Worm (Caenorhabditis elegans) whole organism, L3 larva: ENCODE results near the gene cri-2.

ENCODE experiments used
- R02D3.7 ChIP-seq: fragments of 150-350 bp; optimal IDR thresholded peaks from 2 replicates; lab custom pipeline; 2014; ENCODE audit warnings: missing biosample characterization, missing genetic modification characterization
- aly-2 ChIP-seq: fragments of 150-350 bp; optimal IDR thresholded peaks from 2 replicates; lab custom pipeline; 2014; ENCODE audit warnings: missing biosample characterization, missing genetic modification characterization
- ama-1 ChIP-seq: fragments of 150-350 bp; optimal IDR thresholded peaks from 2 replicates; lab custom pipeline; 2018
- ceh-16 ChIP-seq: sonication (generic microtip); optimal IDR thresholded peaks from 2 replicates; lab custom pipeline; 2017; ENCODE audit warnings: missing biosample characterization, missing genetic modification characterization
- ceh-28 ChIP-seq: fragments of 150-350 bp; optimal IDR thresholded peaks from 2 replicates; lab custom pipeline; 2014; ENCODE audit warnings: missing biosample characterization, missing genetic modification reagents, missing genetic modification characterization
- ceh-82 ChIP-seq: fragments of 150-350 bp; optimal IDR thresholded peaks from 2 replicates; lab custom pipeline; 2014; ENCODE audit warnings: missing biosample characterization, missing genetic modification characterization
- ceh-9 ChIP-seq: sonication (generic microtip); optimal IDR thresholded peaks from 2 replicates; lab custom pipeline; 2018; ENCODE audit warnings: missing biosample characterization, missing genetic modification characterization
- daf-12 ChIP-seq: fragments of 150-350 bp; optimal IDR thresholded peaks from 2 replicates; lab custom pipeline; 2014; ENCODE audit warnings: missing biosample characterization, missing genetic modification reagents, missing genetic modification characterization
- egl-27 ChIP-seq: sonication (generic microtip); optimal IDR thresholded peaks from 4 replicates; lab custom pipeline; 2017; ENCODE audit warnings: missing biosample characterization, missing genetic modification reagents, missing genetic modification characterization
- egl-5 ChIP-seq: fragments of 150-350 bp; optimal IDR thresholded peaks from 2 replicates; lab custom pipeline; 2017; ENCODE audit warnings: missing biosample characterization, missing genetic modification reagents, missing genetic modification characterization, inconsistent platforms
- elt-1 ChIP-seq: fragments of 150-350 bp; optimal IDR thresholded peaks from 2 replicates; lab custom pipeline; 2014; ENCODE audit warnings: missing biosample characterization, missing genetic modification characterization
- elt-2 ChIP-seq: sonication (generic microtip); optimal IDR thresholded peaks from 2 replicates; lab custom pipeline; 2016; ENCODE audit warnings: missing genetic modification reagents, mild to moderate bottlenecking, missing genetic modification characterization, missing compliant biosample characterization
- elt-3 ChIP-seq, 3 experiments: fragments of 150-350 bp in 1 of 3; sonication (generic microtip) in 2 of 3; optimal IDR thresholded peaks; 2 replicates in 2 of 3; 4 replicates in 1 of 3; lab custom pipeline; 2014 to 2017; ENCODE audit warnings: missing biosample characterization in 3 of 3, missing genetic modification characterization in 3 of 3
- eor-1 ChIP-seq, 2 experiments: fragments of 150-350 bp; optimal IDR thresholded peaks; 2 replicates each; lab custom pipeline; 2014 to 2018; ENCODE audit warnings: missing biosample characterization in 2 of 2, missing genetic modification characterization in 2 of 2
- fkh-10 ChIP-seq: sonication (generic microtip); optimal IDR thresholded peaks from 2 replicates; lab custom pipeline; 2017; ENCODE audit warnings: missing biosample characterization, missing genetic modification reagents, missing genetic modification characterization
- fkh-2 ChIP-seq: fragments of 150-350 bp; optimal IDR thresholded peaks from 2 replicates; lab custom pipeline; 2014; ENCODE audit warnings: missing biosample characterization, missing genetic modification reagents, missing genetic modification characterization
- fos-1 ChIP-seq: fragments of 150-350 bp; optimal IDR thresholded peaks from 2 replicates; lab custom pipeline; 2014; ENCODE audit warnings: missing biosample characterization, missing genetic modification characterization
- hmg-11 ChIP-seq: sonication (generic microtip); optimal IDR thresholded peaks from 2 replicates; lab custom pipeline; 2016; ENCODE audit warnings: missing genetic modification characterization, missing compliant biosample characterization
- jun-1 ChIP-seq: fragments of 150-350 bp; optimal IDR thresholded peaks from 2 replicates; lab custom pipeline; 2014; ENCODE audit warnings: missing biosample characterization, missing genetic modification reagents, missing genetic modification characterization
- lin-15B ChIP-seq: fragments of 150-350 bp; optimal IDR thresholded peaks from 2 replicates; lab custom pipeline; 2014; ENCODE audit warnings: missing biosample characterization, missing genetic modification characterization
- lin-39 ChIP-seq: fragments of 150-350 bp; optimal IDR thresholded peaks from 2 replicates; lab custom pipeline; 2018; ENCODE audit warnings: missing biosample characterization, missing genetic modification reagents, missing genetic modification characterization
- lsy-12 ChIP-seq: sonication (generic microtip); optimal IDR thresholded peaks from 2 replicates; lab custom pipeline; 2016; ENCODE audit warnings: mild to moderate bottlenecking, missing genetic modification characterization, missing compliant biosample characterization
- mdl-1 ChIP-seq: fragments of 150-350 bp; optimal IDR thresholded peaks from 2 replicates; lab custom pipeline; 2014; ENCODE audit warnings: missing biosample characterization, missing genetic modification characterization
- mml-1 ChIP-seq: fragments of 150-350 bp; sonication (generic microtip); optimal IDR thresholded peaks from 3 replicates; lab custom pipeline; 2014; ENCODE audit warnings: missing biosample characterization, missing genetic modification characterization
- nfya-1 ChIP-seq: sonication (generic microtip); optimal IDR thresholded peaks from 2 replicates; lab custom pipeline; 2017; ENCODE audit warnings: missing genetic modification characterization, mild to moderate bottlenecking, missing compliant biosample characterization, antibody characterized with exemption, moderate library complexity; ENCODE audit not compliant: insufficient read depth
- nhr-11 ChIP-seq: fragments of 150-350 bp; optimal IDR thresholded peaks from 2 replicates; lab custom pipeline; 2014; ENCODE audit warnings: missing biosample characterization, missing genetic modification characterization
- nhr-12 ChIP-seq: fragments of 150-350 bp; optimal IDR thresholded peaks from 2 replicates; lab custom pipeline; 2014; ENCODE audit warnings: missing biosample characterization, missing genetic modification characterization
- nhr-23 ChIP-seq: fragments of 150-350 bp; optimal IDR thresholded peaks from 2 replicates; lab custom pipeline; 2014; ENCODE audit warnings: missing biosample characterization, missing genetic modification reagents, missing genetic modification characterization
- nhr-237 ChIP-seq: fragments of 150-350 bp; optimal IDR thresholded peaks from 2 replicates; lab custom pipeline; 2014; ENCODE audit warnings: missing biosample characterization, missing genetic modification characterization
- nhr-25 ChIP-seq: sonication (generic microtip); optimal IDR thresholded peaks from 2 replicates; lab custom pipeline; 2017; ENCODE audit warnings: missing biosample characterization, missing genetic modification characterization
- nhr-28 ChIP-seq: fragments of 150-350 bp; optimal IDR thresholded peaks from 2 replicates; lab custom pipeline; 2014; ENCODE audit warnings: missing biosample characterization, missing genetic modification characterization
- nhr-43 ChIP-seq: sonication (generic microtip); optimal IDR thresholded peaks from 2 replicates; lab custom pipeline; 2016; ENCODE audit warnings: mild to moderate bottlenecking, missing genetic modification characterization, missing compliant biosample characterization; ENCODE audit not compliant: poor library complexity, severe bottlenecking
- nhr-67 ChIP-seq: fragments of 150-350 bp; optimal IDR thresholded peaks from 2 replicates; lab custom pipeline; 2014; ENCODE audit warnings: missing biosample characterization, missing genetic modification characterization
- nhr-76 ChIP-seq: fragments of 150-350 bp; sonication (generic microtip); optimal IDR thresholded peaks from 5 replicates; lab custom pipeline; 2014; ENCODE audit warnings: missing biosample characterization, missing genetic modification characterization
- nhr-77 ChIP-seq: fragments of 150-350 bp; optimal IDR thresholded peaks from 2 replicates; lab custom pipeline; 2014; ENCODE audit warnings: missing biosample characterization, missing genetic modification characterization
- pha-4 ChIP-seq: fragments of 150-350 bp; optimal IDR thresholded peaks from 2 replicates; lab custom pipeline; 2014; ENCODE audit warnings: missing biosample characterization, missing genetic modification reagents, missing genetic modification characterization
- pqm-1 ChIP-seq: fragments of 150-350 bp; optimal IDR thresholded peaks from 2 replicates; lab custom pipeline; 2017; ENCODE audit warnings: missing biosample characterization, missing genetic modification characterization, inconsistent platforms
- sea-2 ChIP-seq: fragments of 150-350 bp; sonication (generic microtip); optimal IDR thresholded peaks from 4 replicates; lab custom pipeline; 2014; ENCODE audit warnings: missing biosample characterization, missing genetic modification reagents, missing genetic modification characterization
- skn-1 ChIP-seq: fragments of 150-350 bp; optimal IDR thresholded peaks from 2 replicates; lab custom pipeline; 2014; ENCODE audit warnings: missing biosample characterization, missing genetic modification characterization
- snpc-4 ChIP-seq: fragments of 150-350 bp; optimal IDR thresholded peaks from 2 replicates; lab custom pipeline; 2014; ENCODE audit warnings: missing biosample characterization, missing genetic modification characterization
- tbx-2 ChIP-seq: sonication (generic microtip); optimal IDR thresholded peaks from 2 replicates; lab custom pipeline; 2016; ENCODE audit warnings: mild to moderate bottlenecking, missing genetic modification characterization, missing compliant biosample characterization
- unc-39 ChIP-seq: sonication (generic microtip); optimal IDR thresholded peaks from 4 replicates; lab custom pipeline; 2017; ENCODE audit warnings: missing biosample characterization, missing genetic modification characterization
- unc-62 ChIP-seq: fragments of 150-350 bp; sonication (generic microtip); optimal IDR thresholded peaks from 4 replicates; lab custom pipeline; 2014; ENCODE audit warnings: missing biosample characterization, missing genetic modification reagents, missing genetic modification characterization
- zag-1 ChIP-seq: fragments of 150-350 bp; optimal IDR thresholded peaks from 2 replicates; lab custom pipeline; 2014; ENCODE audit warnings: missing biosample characterization, missing genetic modification characterization
- ztf-11 ChIP-seq: fragments of 150-350 bp; optimal IDR thresholded peaks from 2 replicates; lab custom pipeline; 2014; ENCODE audit warnings: missing biosample characterization, missing genetic modification characterization
- ztf-4 ChIP-seq: fragments of 150-350 bp; optimal IDR thresholded peaks from 2 replicates; lab custom pipeline; 2014; ENCODE audit warnings: missing biosample characterization, missing genetic modification characterization

Gene cri-2

ce11 chrV:8223417-8223816 lies 21.8 kb downstream of the cri-2 start:
- TF ChIP-seq nhr-23, result no peak
- TF ChIP-seq R02D3.7 (tag; lab: Kevin White, UChicago), result no peak
- TF ChIP-seq eor-1 (tag; optimal IDR thresholded peaks at IDR 0.05; lab: Kevin White, UChicago), result no peak
- TF ChIP-seq jun-1, result no peak
- TF ChIP-seq fos-1, result no peak
- TF ChIP-seq lin-15B (tag; lab: Kevin White, UChicago), result no peak
- no peak for TF ChIP-seq elt-3 (tag; optimal IDR thresholded peaks at IDR 0.05; lab: Kevin White, UChicago)

- TF ChIP-seq pqm-1 (tag; lab: Kevin White, UChicago) (no peak), lin-39 (tag; lab: Kevin White, UChicago) (no peak), ceh-9 (no peak), nhr-43 (tag; lab: Kevin White, UChicago) (no peak), nfya-1 (no peak), ceh-16 (tag; lab: Kevin White, UChicago) (no peak), fos-1 (no peak), R02D3.7 (tag; lab: Kevin White, UChicago) (no peak), elt-2 (no peak), nhr-11 (tag; lab: Kevin White, UChicago) (no peak)
These were observed 23.0 kb downstream of the cri-2 start, which contains the start of gene pax-1 for ce11 chrV:8224634-8225033. TSS of gene pax-1 (plus strand) at chrV:8224934.

- TF ChIP-seq nhr-43 (tag; lab: Kevin White, UChicago), result no peak
These were observed 25.2 kb downstream of the cri-2 start, which contains the start of gene K07C11.10 for ce11 chrV:8226812-8227211. TSS of gene K07C11.10 (minus strand) at chrV:8226912.

ce11 chrV:8228712-8229119 lies 27.1 kb downstream of the cri-2 start:
- TF ChIP-seq pqm-1 (tag; lab: Kevin White, UChicago) (peak; percentile 77), hmg-11 (tag; lab: Kevin White, UChicago) (peak; percentile 80), nhr-12 (tag; lab: Kevin White, UChicago) (no peak), ztf-11 (no peak), ceh-28 (tag; lab: Kevin White, UChicago) (peak; percentile 59), fkh-10 (GFP tag; lab: Kevin White, UChicago) (no peak), aly-2 (tag; lab: Kevin White, UChicago) (peak; percentile 91), ceh-16 (tag; lab: Kevin White, UChicago) (no peak), ceh-9 (no peak), egl-27 (tag; lab: Kevin White, UChicago) (peak; percentile 66), elt-1 (tag; lab: Kevin White, UChicago) (no peak), nhr-28 (tag; lab: Kevin White, UChicago) (no peak), unc-62 (GFP tag; lab: Kevin White, UChicago) (no peak), mml-1 (tag; lab: Kevin White, UChicago) (no peak), fos-1 (no peak), lin-15B (tag; lab: Kevin White, UChicago) (peak; percentile 49), elt-3 (tag; optimal IDR thresholded peaks at IDR 0.05; lab: Kevin White, UChicago) (peak in 1 of 3 experiments; percentile 40), jun-1 (no peak), skn-1 (no peak), daf-12 (tag; lab: Kevin White, UChicago) (no peak), pha-4 (tag; lab: Kevin White, UChicago) (peak; percentile 86), nhr-76 (tag; lab: Kevin White, UChicago) (no peak), R02D3.7 (tag; lab: Kevin White, UChicago) (peak; percentile 73), ztf-4 (tag; lab: Kevin White, UChicago) (no peak), sea-2 (no peak), zag-1 (tag; lab: Kevin White, UChicago) (peak; percentile 3), nhr-43 (tag; lab: Kevin White, UChicago) (peak; percentile 81), nhr-23 (peak; percentile 91), nhr-11 (tag; lab: Kevin White, UChicago) (no peak), fkh-2 (no peak), nhr-77 (peak; percentile 45), nfya-1 (peak; percentile 82), eor-1 (tag; optimal IDR thresholded peaks at IDR 0.05; lab: Kevin White, UChicago) (no peak), nhr-237 (tag; lab: Kevin White, UChicago) (no peak), nhr-67 (no peak), lin-39 (tag; lab: Kevin White, UChicago) (peak; percentile 69), unc-39 (tag; lab: Kevin White, UChicago) (no peak), ceh-82 (tag; lab: Kevin White, UChicago) (peak; percentile 41), nhr-25 (tag; lab: Kevin White, UChicago) (peak; percentile 84), lsy-12 (tag; lab: Kevin White, UChicago) (peak; percentile 58), snpc-4 (peak; percentile 99), ama-1 (lab: Kevin White, UChicago) (peak; percentile 94), egl-5 (no peak), mdl-1 (tag; lab: Kevin White, UChicago) (no peak), tbx-2 (peak; percentile 69), elt-2 (peak; percentile 70)
